Worm (Caenorhabditis elegans) whole organism, L1 larva: ENCODE measurements around the gene nhr-180.

Source experiments
- C16A3.4 ChIP-seq: fragments of 150-350 bp; optimal IDR thresholded peaks from 2 replicates; lab custom pipeline; 2014; ENCODE audit warnings: missing biosample characterization, missing genetic modification characterization
- C34B4.2 ChIP-seq: sonication (generic microtip); optimal IDR thresholded peaks from 2 replicates; lab custom pipeline; 2017; ENCODE audit warnings: mild to moderate bottlenecking, missing genetic modification characterization, missing compliant biosample characterization
- F16B12.6 ChIP-seq: fragments of 150-350 bp; optimal IDR thresholded peaks from 2 replicates; lab custom pipeline; 2014; ENCODE audit warnings: missing biosample characterization, missing genetic modification characterization
- Y116A8C.19 ChIP-seq: sonication (generic microtip); optimal IDR thresholded peaks from 2 replicates; lab custom pipeline; 2016; ENCODE audit warnings: missing compliant biosample characterization, missing genetic modification characterization, borderline replicate concordance
- aly-2 ChIP-seq: fragments of 150-350 bp; optimal IDR thresholded peaks from 2 replicates; lab custom pipeline; 2014; ENCODE audit warnings: missing biosample characterization, missing genetic modification characterization
- blmp-1 ChIP-seq: fragments of 150-350 bp; optimal IDR thresholded peaks from 2 replicates; lab custom pipeline; 2014; ENCODE audit warnings: missing biosample characterization, missing genetic modification characterization
- ceh-63 ChIP-seq: fragments of 200-800 bp; sonication (Bioruptor generic); optimal IDR thresholded peaks from 2 replicates; lab custom pipeline; 2018; ENCODE audit warnings: mild to moderate bottlenecking, missing genetic modification characterization, missing compliant biosample characterization
- ceh-82 ChIP-seq, 3 experiments: fragments of 150-350 bp in 1 of 3; sonication (generic microtip) in 2 of 3; optimal IDR thresholded peaks; 2 replicates each; lab custom pipeline; 2014 to 2017; ENCODE audit warnings: missing biosample characterization in 3 of 3, missing genetic modification characterization in 3 of 3
- ceh-90 ChIP-seq: sonication (generic microtip); optimal IDR thresholded peaks from 2 replicates; lab custom pipeline; 2016; ENCODE audit warnings: missing genetic modification characterization, missing compliant biosample characterization
- ces-1 ChIP-seq: fragments of 150-350 bp; optimal IDR thresholded peaks from 2 replicates; lab custom pipeline; 2014; ENCODE audit warnings: missing biosample characterization, missing genetic modification reagents, missing genetic modification characterization
- dpl-1 ChIP-seq, 3 experiments: fragments of 150-350 bp in 2 of 3; sonication (generic microtip) in 1 of 3; optimal IDR thresholded peaks; 2 replicates each; lab custom pipeline; 2014 to 2017; ENCODE audit warnings: missing biosample characterization in 3 of 3, missing genetic modification characterization in 3 of 3, missing genetic modification reagents in 3 of 3
- efl-1 ChIP-seq, 4 experiments: fragments of 150-350 bp; optimal IDR thresholded peaks in 3 of 4; peaks in 1 of 4; 1 replicate in 1 of 4; 2 replicates in 3 of 4; lab custom pipeline; 2014; ENCODE audit warnings: missing biosample characterization in 2 of 4, missing genetic modification characterization in 2 of 4, missing genetic modification reagents in 2 of 4
- efl-3 ChIP-seq: fragments of 200-800 bp; sonication (Bioruptor generic); optimal IDR thresholded peaks from 2 replicates; lab custom pipeline; 2018; ENCODE audit warnings: mild to moderate bottlenecking, missing genetic modification characterization, missing compliant biosample characterization
- ets-5 ChIP-seq: fragments of 200-800 bp; sonication (Bioruptor generic); IDR thresholded peaks from 2 replicates; pipeline ENCODE4 v1.3.6; 2022; ENCODE audit warnings: missing genetic modification characterization, missing compliant biosample characterization
- fkh-4 ChIP-seq: sonication (generic microtip); optimal IDR thresholded peaks from 2 replicates; lab custom pipeline; 2016; ENCODE audit warnings: missing compliant biosample characterization, missing genetic modification characterization, borderline replicate concordance
- fos-1 ChIP-seq: fragments of 150-350 bp; optimal IDR thresholded peaks from 2 replicates; lab custom pipeline; 2014; ENCODE audit warnings: missing biosample characterization, missing genetic modification characterization
- irx-1 ChIP-seq: sonication (generic microtip); optimal IDR thresholded peaks from 2 replicates; lab custom pipeline; 2016; ENCODE audit warnings: missing genetic modification characterization, missing compliant biosample characterization
- lin-35 ChIP-seq, 2 experiments: fragments of 150-350 bp; optimal IDR thresholded peaks; 2 replicates each; lab custom pipeline; 2014; ENCODE audit warnings: missing biosample characterization in 2 of 2, missing genetic modification characterization in 2 of 2, missing genetic modification reagents in 2 of 2
- lin-39 ChIP-seq: fragments of 150-350 bp; optimal IDR thresholded peaks from 2 replicates; lab custom pipeline; 2014; ENCODE audit warnings: missing biosample characterization, missing genetic modification reagents, missing genetic modification characterization
- mab-9 ChIP-seq: fragments of 200-800 bp; sonication (Bioruptor generic); IDR thresholded peaks from 2 replicates; pipeline ENCODE4 v1.3.6; 2022; ENCODE audit warnings: missing genetic modification reagents, missing genetic modification characterization, missing compliant biosample characterization
- mdl-1 ChIP-seq, 2 experiments: fragments of 150-350 bp; optimal IDR thresholded peaks; 2 replicates each; lab custom pipeline; 2014 to 2017; ENCODE audit warnings: missing biosample characterization in 2 of 2, missing genetic modification characterization in 2 of 2, inconsistent platforms in 1 of 2
- mep-1 ChIP-seq: fragments of 150-350 bp; optimal IDR thresholded peaks from 2 replicates; lab custom pipeline; 2014; ENCODE audit warnings: missing biosample characterization, missing genetic modification characterization
- nhr-12 ChIP-seq: sonication (generic microtip); optimal IDR thresholded peaks from 2 replicates; lab custom pipeline; 2017; ENCODE audit warnings: missing biosample characterization, missing genetic modification characterization
- pqm-1 ChIP-seq: sonication (generic microtip); optimal IDR thresholded peaks from 3 replicates; lab custom pipeline; 2017; ENCODE audit warnings: missing biosample characterization, missing genetic modification characterization
- rnt-1 ChIP-seq: sonication (generic microtip); optimal IDR thresholded peaks from 2 replicates; lab custom pipeline; 2016; ENCODE audit warnings: mild to moderate bottlenecking, missing genetic modification characterization, moderate library complexity, missing compliant biosample characterization
- skn-1 ChIP-seq: fragments of 150-350 bp; optimal IDR thresholded peaks from 2 replicates; lab custom pipeline; 2014; ENCODE audit warnings: missing biosample characterization, missing genetic modification characterization
- snpc-4 ChIP-seq: fragments of 150-350 bp; optimal IDR thresholded peaks from 2 replicates; lab custom pipeline; 2014; ENCODE audit warnings: missing biosample characterization, missing genetic modification characterization
- swsn-7 ChIP-seq: sonication (generic microtip); optimal IDR thresholded peaks from 2 replicates; lab custom pipeline; 2016; ENCODE audit warnings: missing genetic modification characterization, missing compliant biosample characterization
- tlp-1 ChIP-seq: fragments of 150-350 bp; optimal IDR thresholded peaks from 2 replicates; lab custom pipeline; 2014; ENCODE audit warnings: missing biosample characterization, missing genetic modification characterization
- unc-30 ChIP-seq: sonication (generic microtip); optimal IDR thresholded peaks from 2 replicates; lab custom pipeline; 2017; ENCODE audit warnings: missing biosample characterization, missing genetic modification characterization
- unc-62 ChIP-seq: fragments of 150-350 bp; optimal IDR thresholded peaks from 2 replicates; lab custom pipeline; 2014; ENCODE audit warnings: missing biosample characterization, missing genetic modification reagents, missing genetic modification characterization
- vab-15 ChIP-seq: sonication (generic microtip); optimal IDR thresholded peaks from 2 replicates; lab custom pipeline; 2017; ENCODE audit warnings: missing genotype, mild to moderate bottlenecking, missing genetic modification characterization, missing compliant biosample characterization
- xbp-1 ChIP-seq: sonication (generic microtip); optimal IDR thresholded peaks from 2 replicates; lab custom pipeline; 2016; ENCODE audit warnings: missing genetic modification characterization, missing compliant biosample characterization
- ztf-4 ChIP-seq: fragments of 150-350 bp; optimal IDR thresholded peaks from 2 replicates; lab custom pipeline; 2014; ENCODE audit warnings: missing biosample characterization, missing genetic modification characterization

Gene nhr-180

DNA sequence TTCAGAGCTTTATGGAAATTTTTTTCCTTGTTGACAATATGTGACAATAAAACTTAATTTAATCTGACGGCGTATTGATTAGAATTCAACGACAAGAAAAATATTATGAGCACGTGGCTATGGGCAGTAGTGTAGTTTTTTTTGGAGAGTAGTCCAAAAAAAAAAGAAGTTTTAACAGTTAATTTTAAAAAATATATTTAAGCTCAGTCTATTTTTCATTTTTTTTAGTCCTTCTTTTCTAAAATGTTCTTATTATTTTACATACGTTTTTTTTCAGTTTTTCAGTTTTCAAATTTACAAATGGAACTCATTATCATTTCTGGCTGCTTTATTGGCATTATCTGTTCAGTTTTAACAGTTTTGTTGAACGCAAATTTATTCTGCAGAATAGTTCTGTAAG lies 41.5 kb upstream of the nhr-180 start, which contains the start of gene srbc-39:
srbc-39 (plus strand) TSS at position 301 of the 400 bp plus-strand sequence.
- TF ChIP-seq swsn-7 (tag; lab: Kevin White, UChicago) (no peak), unc-30 (tag; lab: Kevin White, UChicago) (no peak), unc-62 (GFP tag; lab: Kevin White, UChicago) (no peak), efl-1 (optimal IDR thresholded peaks at IDR 0.05; lab: Kevin White, UChicago) (no peak), efl-1 (GFP tag; optimal IDR thresholded peaks at IDR 0.05 in 1 of 2; lab: Kevin White, UChicago) (no peak), dpl-1 (GFP tag; optimal IDR thresholded peaks at IDR 0.05; lab: Kevin White, UChicago) (no peak), blmp-1 (tag; lab: Kevin White, UChicago) (no peak), efl-3 (no peak)

DNA sequence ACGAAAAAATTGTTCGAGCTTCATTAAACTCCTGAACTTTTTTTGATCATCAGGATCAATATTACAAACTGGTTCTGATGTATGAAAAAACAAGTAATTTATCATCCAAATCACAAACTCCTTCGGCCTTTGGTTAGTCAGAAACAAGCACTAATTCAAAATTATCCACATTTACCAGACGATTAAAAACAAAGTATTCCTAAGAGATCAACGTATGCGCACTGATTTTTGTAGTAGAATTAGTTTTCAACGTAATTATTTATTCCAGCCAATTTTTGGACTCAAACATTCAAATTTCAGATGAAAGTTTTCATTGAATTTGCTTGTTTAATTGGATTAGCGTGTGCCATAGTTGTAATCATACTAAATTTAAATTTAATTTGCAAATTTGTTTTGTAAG lies 39.6 kb upstream of the nhr-180 start, which contains the start of gene srbc-38:
srbc-38 (plus strand) TSS at position 301 of the 400 bp plus-strand sequence.
- TF ChIP-seq mab-9 (GFP tag; lab: Robert Waterston, UW) (no peak), efl-3 (no peak), dpl-1 (GFP tag; optimal IDR thresholded peaks at IDR 0.05; lab: Kevin White, UChicago) (no peak), C34B4.2 (tag; lab: Kevin White, UChicago) (no peak), mep-1 (tag; lab: Kevin White, UChicago) (no peak), pqm-1 (tag; lab: Kevin White, UChicago) (no peak), snpc-4 (no peak), skn-1 (no peak), mdl-1 (tag; optimal IDR thresholded peaks at IDR 0.05; lab: Kevin White, UChicago) (no peak), irx-1 (tag; lab: Kevin White, UChicago) (no peak), lin-39 (no peak), ceh-90 (tag; lab: Kevin White, UChicago) (no peak), ces-1 (GFP tag; lab: Kevin White, UChicago) (no peak), swsn-7 (tag; lab: Kevin White, UChicago) (no peak), efl-1 (optimal IDR thresholded peaks at IDR 0.05; lab: Kevin White, UChicago) (no peak), efl-1 (GFP tag; optimal IDR thresholded peaks at IDR 0.05 in 1 of 2; lab: Kevin White, UChicago) (no peak), aly-2 (tag; lab: Kevin White, UChicago) (no peak), xbp-1 (tag; lab: Kevin White, UChicago) (no peak), vab-15 (tag; lab: Kevin White, UChicago) (no peak), ztf-4 (tag; lab: Kevin White, UChicago) (no peak), ets-5 (GFP tag; lab: Robert Waterston, UW) (no peak)

DNA sequence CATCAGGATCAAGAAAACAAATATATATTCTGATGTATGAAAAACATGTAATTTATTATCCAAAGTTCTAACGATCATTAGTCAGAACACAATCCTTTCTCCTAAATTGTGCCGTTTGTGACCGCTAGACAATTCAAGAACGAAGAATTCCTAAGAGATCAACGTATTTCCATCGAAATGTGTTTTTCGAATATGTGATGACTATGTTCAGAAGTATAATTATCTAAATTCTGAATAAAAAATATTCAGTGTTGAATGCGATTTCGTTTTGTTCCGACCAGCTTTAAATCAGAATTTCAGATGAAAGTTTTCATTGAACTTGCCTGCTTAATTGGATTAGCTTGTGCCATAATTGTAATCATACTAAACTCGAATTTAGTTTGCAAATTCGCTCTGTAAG lies 35.0 kb upstream of the nhr-180 start, which contains the start of gene srbc-37:
srbc-37 (plus strand) TSS at position 301 of the 400 bp plus-strand sequence.
- TF ChIP-seq unc-62 (GFP tag; lab: Kevin White, UChicago), result no peak
- no peak for TF ChIP-seq tlp-1
- TF ChIP-seq Y116A8C.19 (tag; lab: Kevin White, UChicago), result no peak
- TF ChIP-seq skn-1, result no peak
- TF ChIP-seq xbp-1 (tag; lab: Kevin White, UChicago), result no peak
- TF ChIP-seq mdl-1 (tag; optimal IDR thresholded peaks at IDR 0.05; lab: Kevin White, UChicago), result no peak
- TF ChIP-seq C16A3.4 (tag; lab: Kevin White, UChicago), result no peak
- no peak for TF ChIP-seq dpl-1 (GFP tag; optimal IDR thresholded peaks at IDR 0.05; lab: Kevin White, UChicago)
- no peak for TF ChIP-seq rnt-1 (tag; lab: Kevin White, UChicago)
- no peak for TF ChIP-seq F16B12.6 (tag; lab: Kevin White, UChicago)
- TF ChIP-seq nhr-12 (tag; lab: Kevin White, UChicago), result no peak
- TF ChIP-seq, all 84 proteins: peak for 0

DNA sequence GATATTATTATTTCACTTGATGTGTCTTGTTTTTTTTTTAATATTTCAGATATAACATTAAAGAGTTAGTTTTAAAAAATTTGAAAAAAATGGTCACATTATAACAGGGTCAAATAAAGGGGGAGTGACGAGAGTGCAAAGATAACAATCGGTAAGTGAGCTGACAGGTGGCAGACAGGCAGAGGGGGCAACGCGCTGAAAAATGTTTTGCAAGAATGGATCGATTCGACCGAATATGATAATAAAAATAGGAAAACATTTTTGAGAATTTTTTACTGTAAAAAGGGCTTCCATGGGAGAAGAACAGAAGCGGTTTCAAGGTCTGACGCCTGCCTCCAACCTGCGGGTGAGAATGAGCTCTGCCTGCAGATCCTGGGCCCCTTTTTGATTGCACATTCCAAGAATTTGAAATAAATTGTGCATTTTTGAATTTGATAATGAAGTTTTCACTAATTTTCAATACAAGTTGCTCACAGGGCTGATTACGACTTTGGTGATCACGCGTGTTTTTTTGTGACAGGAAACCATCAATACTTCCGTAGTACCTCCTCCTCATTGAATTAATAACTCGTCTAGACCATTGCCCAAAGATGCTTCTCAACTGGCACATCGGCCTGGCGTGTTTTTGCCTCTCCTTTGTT lies 32.3 kb upstream of the nhr-180 start, which contains the start of the genes ugt-29 and srx-5:
ugt-29 (minus strand) TSS at position 101 of the 641 bp plus-strand sequence.
srx-5 (plus strand) TSS at position 591 of the 641 bp plus-strand sequence.
- TF ChIP-seq fkh-4 (tag; lab: Kevin White, UChicago) (no peak), lin-35 (GFP tag; optimal IDR thresholded peaks at IDR 0.05; lab: Kevin White, UChicago) (no peak), skn-1 (no peak), ceh-82 (tag; optimal IDR thresholded peaks at IDR 0.05; lab: Kevin White, UChicago) (no peak), pqm-1 (tag; lab: Kevin White, UChicago) (no peak), ztf-4 (tag; lab: Kevin White, UChicago) (no peak), fos-1 (tag; lab: Kevin White, UChicago) (no peak), ceh-63 (GFP tag; lab: Kevin White, UChicago) (no peak)
